Worm (Caenorhabditis elegans): ENCODE results near the gene Y32F6B.1.

Gene Y32F6B.1

ce11 chrV:10472901-10473774 lies 11.4 kb downstream of the Y32F6B.1 start:
- no peak for TF ChIP-seq hmbx-1 (tag; optimal IDR thresholded peaks at IDR 0.05)
- TF ChIP-seq ceh-13 (GFP tag; optimal IDR thresholded peaks at IDR 0.05) = no peak
- TF ChIP-seq tbx-37 (GFP tag; conservative IDR thresholded peaks at IDR 0.05) = no peak
- TF ChIP-seq tbx-11 (GFP tag; IDR thresholded peaks at IDR 0.05) = no peak
- TF ChIP-seq ceh-36 (tag; optimal IDR thresholded peaks at IDR 0.05) = no peak
- TF ChIP-seq hmg-4 (GFP tag; optimal IDR thresholded peaks at IDR 0.05) = no peak
- no peak for TF ChIP-seq tra-4 (tag; optimal IDR thresholded peaks at IDR 0.05)
- no peak for TF ChIP-seq sea-1 (GFP tag; conservative IDR thresholded peaks at IDR 0.05)
- no peak for TF ChIP-seq aly-1 (tag; optimal IDR thresholded peaks at IDR 0.05)
- no peak for TF ChIP-seq scrt-1 (GFP tag; IDR thresholded peaks at IDR 0.05)
- TF ChIP-seq ama-1 (optimal IDR thresholded peaks at IDR 0.05) = no peak
- no peak for TF ChIP-seq hnd-1 (tag; optimal IDR thresholded peaks at IDR 0.05)
- TF ChIP-seq F13C5.2 (tag; optimal IDR thresholded peaks at IDR 0.05) = no peak

- TF ChIP-seq pes-1 (GFP tag; IDR thresholded peaks at IDR 0.05) (no peak), ceh-36 (tag; optimal IDR thresholded peaks at IDR 0.05) (no peak)
These were observed 13.5 kb downstream of the Y32F6B.1 start for ce11 chrV:10471007-10471406.

- TF ChIP-seq B0310.2 (tag; optimal IDR thresholded peaks at IDR 0.05) (no peak), tbx-11 (GFP tag; IDR thresholded peaks at IDR 0.05) (no peak), pes-1 (GFP tag; IDR thresholded peaks at IDR 0.05) (no peak), flt-1 (GFP tag; IDR thresholded peaks at IDR 0.05) (no peak), ets-7 (tag; optimal IDR thresholded peaks at IDR 0.05) (no peak), tbx-37 (GFP tag; conservative IDR thresholded peaks at IDR 0.05) (no peak), sea-1 (GFP tag; conservative IDR thresholded peaks at IDR 0.05) (no peak), hmg-4 (GFP tag; optimal IDR thresholded peaks at IDR 0.05) (no peak), aly-1 (tag; optimal IDR thresholded peaks at IDR 0.05) (no peak), ceh-13 (GFP tag; optimal IDR thresholded peaks at IDR 0.05) (no peak), hmbx-1 (tag; optimal IDR thresholded peaks at IDR 0.05) (no peak), ceh-36 (tag; optimal IDR thresholded peaks at IDR 0.05) (no peak), F13C5.2 (tag; optimal IDR thresholded peaks at IDR 0.05) (no peak), tra-4 (tag; optimal IDR thresholded peaks at IDR 0.05) (no peak), scrt-1 (GFP tag; IDR thresholded peaks at IDR 0.05) (no peak)
These were observed 14.7 kb downstream of the Y32F6B.1 start for ce11 chrV:10469845-10470244.

- no peak for TF ChIP-seq ceh-36 (tag; optimal IDR thresholded peaks at IDR 0.05)
- TF ChIP-seq B0310.2 (tag; optimal IDR thresholded peaks at IDR 0.05) = no peak
- TF ChIP-seq ama-1 (optimal IDR thresholded peaks at IDR 0.05) = no peak
- no peak for TF ChIP-seq pes-1 (GFP tag; IDR thresholded peaks at IDR 0.05)
- TF ChIP-seq ets-7 (tag; optimal IDR thresholded peaks at IDR 0.05) = no peak
- no peak for TF ChIP-seq tra-4 (tag; optimal IDR thresholded peaks at IDR 0.05)
- no peak for TF ChIP-seq tbx-11 (GFP tag; IDR thresholded peaks at IDR 0.05)
- no peak for TF ChIP-seq hmg-4 (GFP tag; optimal IDR thresholded peaks at IDR 0.05)
- TF ChIP-seq hmbx-1 (tag; optimal IDR thresholded peaks at IDR 0.05) = no peak
- TF ChIP-seq ceh-13 (GFP tag; optimal IDR thresholded peaks at IDR 0.05) = no peak
- TF ChIP-seq F13C5.2 (tag; optimal IDR thresholded peaks at IDR 0.05) = no peak
These were observed 15.8 kb downstream of the Y32F6B.1 start for ce11 chrV:10468709-10469108.

ce11 chrV:10468190-10468589 lies 16.4 kb downstream of the Y32F6B.1 start, which contains the start of gene egl-9:
egl-9 (plus strand) TSS chrV:10468517.
- TF ChIP-seq flt-1 (GFP tag; IDR thresholded peaks at IDR 0.05) = no peak
- TF ChIP-seq F13C5.2 (tag; optimal IDR thresholded peaks at IDR 0.05) = no peak
- no peak for TF ChIP-seq ets-7 (tag; optimal IDR thresholded peaks at IDR 0.05)
- no peak for TF ChIP-seq sea-1 (GFP tag; conservative IDR thresholded peaks at IDR 0.05)
- no peak for TF ChIP-seq ama-1 (optimal IDR thresholded peaks at IDR 0.05)
- no peak for TF ChIP-seq tbx-37 (GFP tag; conservative IDR thresholded peaks at IDR 0.05)
- TF ChIP-seq tbx-11 (GFP tag; IDR thresholded peaks at IDR 0.05) = no peak
- no peak for TF ChIP-seq hmg-4 (GFP tag; optimal IDR thresholded peaks at IDR 0.05)
- no peak for TF ChIP-seq aly-1 (tag; optimal IDR thresholded peaks at IDR 0.05)
- no peak for TF ChIP-seq pes-1 (GFP tag; IDR thresholded peaks at IDR 0.05)
- no peak for TF ChIP-seq scrt-1 (GFP tag; IDR thresholded peaks at IDR 0.05)
- no peak for TF ChIP-seq hnd-1 (tag; optimal IDR thresholded peaks at IDR 0.05)
- TF ChIP-seq ceh-13 (GFP tag; optimal IDR thresholded peaks at IDR 0.05) = no peak

- TF ChIP-seq sea-1 (GFP tag; conservative IDR thresholded peaks at IDR 0.05) = no peak
- TF ChIP-seq hmbx-1 (tag; optimal IDR thresholded peaks at IDR 0.05) = no peak
These were observed 16.9 kb downstream of the Y32F6B.1 start for ce11 chrV:10467659-10468058.

- no peak for TF ChIP-seq flt-1 (GFP tag; IDR thresholded peaks at IDR 0.05)
- TF ChIP-seq F13C5.2 (tag; optimal IDR thresholded peaks at IDR 0.05) = no peak
- no peak for TF ChIP-seq ceh-13 (GFP tag; optimal IDR thresholded peaks at IDR 0.05)
- TF ChIP-seq ceh-36 (tag; optimal IDR thresholded peaks at IDR 0.05) = no peak
- no peak for TF ChIP-seq hmbx-1 (tag; optimal IDR thresholded peaks at IDR 0.05)
- no peak for TF ChIP-seq tbx-37 (GFP tag; conservative IDR thresholded peaks at IDR 0.05)
- no peak for TF ChIP-seq tra-4 (tag; optimal IDR thresholded peaks at IDR 0.05)
- TF ChIP-seq scrt-1 (GFP tag; IDR thresholded peaks at IDR 0.05) = no peak
- no peak for TF ChIP-seq ets-7 (tag; optimal IDR thresholded peaks at IDR 0.05)
- TF ChIP-seq hnd-1 (tag; optimal IDR thresholded peaks at IDR 0.05) = no peak
- no peak for TF ChIP-seq aly-1 (tag; optimal IDR thresholded peaks at IDR 0.05)
- no peak for TF ChIP-seq hmg-4 (GFP tag; optimal IDR thresholded peaks at IDR 0.05)
- TF ChIP-seq B0310.2 (tag; optimal IDR thresholded peaks at IDR 0.05) = no peak
- TF ChIP-seq ama-1 (optimal IDR thresholded peaks at IDR 0.05) = no peak
- TF ChIP-seq sea-1 (GFP tag; conservative IDR thresholded peaks at IDR 0.05) = no peak
- TF ChIP-seq pes-1 (GFP tag; IDR thresholded peaks at IDR 0.05) = no peak
- TF ChIP-seq tbx-11 (GFP tag; IDR thresholded peaks at IDR 0.05) = no peak
These were observed 17.4 kb downstream of the Y32F6B.1 start for ce11 chrV:10467104-10467503.

Measured in whole organism, early embryonic.